Worm (Caenorhabditis elegans): ENCODE data around the gene F17C11.13.

Gene F17C11.13

DNA sequence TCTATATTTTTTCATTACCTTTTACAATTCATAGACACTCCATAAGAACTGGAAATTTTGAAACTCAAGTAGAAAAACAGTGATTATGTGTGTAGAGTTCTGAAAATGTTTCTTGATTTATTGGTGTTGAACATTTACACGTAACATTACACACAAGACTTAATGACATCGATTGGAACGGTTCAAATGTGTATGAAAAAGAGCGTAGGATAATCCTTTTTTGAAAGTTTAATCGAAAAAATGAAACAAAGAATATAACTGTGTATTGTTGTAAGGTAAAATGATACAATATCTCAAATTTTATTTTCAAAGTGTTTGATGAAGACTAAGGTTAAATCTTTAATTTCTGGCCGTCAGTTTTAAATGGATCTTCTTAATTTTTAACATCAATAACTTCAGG is 25.4 kb downstream of the F17C11.13 start, which contains the start of gene fig-1:
fig-1 (minus strand) TSS at position 101 of the 400 bp plus-strand sequence.
- TF ChIP-seq F44E2.7 (GFP tag; IDR thresholded peaks at IDR 0.05) = no peak

DNA sequence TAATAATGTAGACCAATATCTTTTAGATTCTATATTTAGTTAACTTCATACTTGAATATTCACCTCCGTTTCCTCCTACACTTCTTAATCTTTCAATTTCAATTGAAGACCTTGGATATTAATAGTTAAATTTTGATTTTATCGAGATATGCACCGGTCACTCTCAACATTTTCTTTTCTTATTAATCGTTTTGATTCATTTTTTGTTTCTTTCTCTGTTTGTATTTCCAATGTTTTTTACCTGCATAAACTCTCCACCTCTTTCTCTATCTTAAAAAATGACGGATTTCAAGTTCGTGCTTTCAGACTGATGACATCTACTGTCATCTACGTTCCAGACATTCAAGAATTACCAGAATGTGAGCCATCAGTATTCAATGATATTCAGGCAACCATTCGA is 36.1 kb downstream of the F17C11.13 start, which contains the start of gene frpr-9:
frpr-9 (plus strand) TSS at position 301 of the 400 bp plus-strand sequence.
- TF ChIP-seq mxl-2 (GFP tag; conservative IDR thresholded peaks at IDR 0.05) (no peak), nhr-25 (tag; optimal IDR thresholded peaks at IDR 0.05; ENCODE audit: borderline replicate concordance, insufficient read depth) (no peak), lsy-2 (tag; optimal IDR thresholded peaks at IDR 0.05) (no peak), ztf-11 (tag; optimal IDR thresholded peaks at IDR 0.05) (no peak), egl-27 (tag; optimal IDR thresholded peaks at IDR 0.05) (no peak), zfp-3 (GFP tag; conservative IDR thresholded peaks at IDR 0.05) (no peak), snpc-1.2 (GFP tag; IDR thresholded peaks at IDR 0.05) (no peak), hif-1 (tag; optimal IDR thresholded peaks at IDR 0.05) (no peak), nhr-6 (tag; optimal IDR thresholded peaks at IDR 0.05) (no peak), Y75B8A.6 (GFP tag; IDR thresholded peaks at IDR 0.05) (no peak), nhr-237 (tag; optimal IDR thresholded peaks at IDR 0.05) (no peak), nhr-111 (GFP tag; optimal IDR thresholded peaks at IDR 0.05) (no peak), dpl-1 (GFP tag; optimal IDR thresholded peaks at IDR 0.05) (no peak), fos-1 (tag; optimal IDR thresholded peaks at IDR 0.05) (no peak), ZK337.2 (GFP tag; IDR thresholded peaks at IDR 0.05) (no peak)

DNA sequence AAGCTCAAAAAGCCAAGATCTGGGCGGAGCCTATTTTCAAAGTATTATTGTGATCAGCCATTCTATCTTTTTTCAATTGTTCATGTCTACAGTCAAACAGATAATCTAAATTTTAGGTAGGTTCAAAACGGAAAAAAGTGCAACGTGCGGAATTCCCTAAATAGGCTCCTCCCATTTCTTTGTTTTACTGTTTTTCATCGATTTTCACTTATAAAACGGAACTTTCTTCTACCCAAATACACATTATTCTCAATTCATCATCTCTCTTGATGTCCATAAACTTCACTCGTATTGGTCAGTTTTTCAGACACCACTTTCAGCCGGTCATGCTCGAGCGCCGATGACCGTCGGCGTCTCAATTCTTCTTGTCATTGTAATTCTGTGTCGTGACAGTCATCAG is 43.1 kb downstream of the F17C11.13 start, which contains the start of gene F53B7.7:
F53B7.7 (plus strand) TSS at position 301 of the 400 bp plus-strand sequence.
- no peak for TF ChIP-seq vab-7 (GFP tag; IDR thresholded peaks at IDR 0.05)
- TF ChIP-seq saeg-2 (GFP tag; IDR thresholded peaks at IDR 0.05) = no peak
- TF ChIP-seq madf-5 (GFP tag; IDR thresholded peaks at IDR 0.05) = no peak
- no peak for TF ChIP-seq zfp-3 (GFP tag; conservative IDR thresholded peaks at IDR 0.05)
- no peak for TF ChIP-seq ceh-28 (tag; optimal IDR thresholded peaks at IDR 0.05)
- TF ChIP-seq F10B5.3 (tag; optimal IDR thresholded peaks at IDR 0.05) = no peak
- no peak for TF ChIP-seq daf-12 (tag; optimal IDR thresholded peaks at IDR 0.05)
- TF ChIP-seq ceh-20 (GFP tag; IDR thresholded peaks at IDR 0.05) = no peak
- no peak for TF ChIP-seq nhr-237 (tag; optimal IDR thresholded peaks at IDR 0.05)
- TF ChIP-seq nhr-41 (GFP tag; IDR thresholded peaks at IDR 0.05) = no peak
- TF ChIP-seq unc-39 (tag; optimal IDR thresholded peaks at IDR 0.05) = no peak
- no peak for TF ChIP-seq R02D3.7 (tag; optimal IDR thresholded peaks at IDR 0.05)
- TF ChIP-seq daf-16 (GFP tag; optimal IDR thresholded peaks at IDR 0.05) = no peak
- no peak for TF ChIP-seq daf-16 (tag; optimal IDR thresholded peaks at IDR 0.05)
- no peak for TF ChIP-seq zip-2 (tag; optimal IDR thresholded peaks at IDR 0.05)

- TF ChIP-seq ceh-20 (GFP tag; IDR thresholded peaks at IDR 0.05) (no peak), daf-16 (GFP tag; optimal IDR thresholded peaks at IDR 0.05) (no peak), daf-16 (tag; optimal IDR thresholded peaks at IDR 0.05) (peak; percentile 19), ztf-11 (tag; optimal IDR thresholded peaks at IDR 0.05) (no peak), cey-2 (tag; optimal IDR thresholded peaks at IDR 0.05; ENCODE audit: borderline replicate concordance, insufficient read depth) (no peak), nhr-28 (tag; optimal IDR thresholded peaks at IDR 0.05) (peak; percentile 53), F10B5.3 (tag; optimal IDR thresholded peaks at IDR 0.05) (no peak), lin-38 (GFP tag; IDR thresholded peaks at IDR 0.05) (peak; percentile 89), T20F7.1 (GFP tag; optimal IDR thresholded peaks at IDR 0.05) (peak; percentile 96), pha-4 (GFP tag; IDR thresholded peaks at IDR 0.05) (no peak), pha-4 (tag; optimal IDR thresholded peaks at IDR 0.05) (peak; percentile 13), nhr-77 (tag; optimal IDR thresholded peaks at IDR 0.05) (peak; percentile 60), dpl-1 (GFP tag; optimal IDR thresholded peaks at IDR 0.05) (peak; percentile 94), F49E8.2 (tag; optimal IDR thresholded peaks at IDR 0.05; ENCODE audit: borderline replicate concordance) (no peak), hlh-30 (tag; optimal IDR thresholded peaks at IDR 0.05; ENCODE audit: insufficient read depth) (peak; percentile 54), zip-11 (GFP tag; IDR thresholded peaks at IDR 0.05) (no peak), rbr-2 (tag; optimal IDR thresholded peaks at IDR 0.05) (peak; percentile 16), vab-7 (GFP tag; IDR thresholded peaks at IDR 0.05) (no peak), lsy-2 (tag; optimal IDR thresholded peaks at IDR 0.05) (peak in 1 of 2 experiments; percentile 86), Y48G9A.11 (GFP tag; IDR thresholded peaks at IDR 0.05) (peak; percentile 86), nhr-6 (tag; optimal IDR thresholded peaks at IDR 0.05) (peak; percentile 70), ZK337.2 (GFP tag; IDR thresholded peaks at IDR 0.05) (no peak), hmg-1.1 (GFP tag; IDR thresholded peaks at IDR 0.05) (0 out of 2 replicates have a peak, but pooled peaks have one; percentile 18), ces-1 (GFP tag; optimal IDR thresholded peaks at IDR 0.05) (peak; percentile 32), lin-15B (tag; optimal IDR thresholded peaks at IDR 0.05) (peak; percentile 34)
Observed at ce11 chrV:11000650-11001049, 44.9 kb downstream of the F17C11.13 start, which contains the start of gene isy-1. Gene isy-1, minus strand, starts transcription at chrV:11000699.

All from whole organism, L4 larva.